Fruit fly (Drosophila melanogaster) S2 (cell line): ENCODE results near the gene CG14712.

Experiments used
- CG8478 ChIP-seq: fragments of >200 bp; optimal IDR thresholded peaks from 2 replicates; lab custom pipeline; 2018
- CTCF ChIP-seq, 2 experiments: fragments of >200 bp; optimal IDR thresholded peaks; 2 replicates each; lab custom pipeline; 2018

dm6 chr3R:11673955-11674663 is 45.5 kb downstream of the CG14712 start, which contains the start of gene CG14715:
- TF ChIP-seq CG8478 (lab: Kevin White, UChicago) (no peak), CTCF (optimal IDR thresholded peaks at IDR 0.05; lab: Kevin White, UChicago) (no peak)
